Worm (Caenorhabditis elegans) whole organism, L1 larva: ENCODE results near the gene sto-3.

Experiments
- C34B4.2 ChIP-seq: sonication (generic microtip); optimal IDR thresholded peaks from 2 replicates; lab custom pipeline; 2017; ENCODE audit warnings: mild to moderate bottlenecking, missing genetic modification characterization, missing compliant biosample characterization
- F16B12.6 ChIP-seq: fragments of 150-350 bp; optimal IDR thresholded peaks from 2 replicates; lab custom pipeline; 2014; ENCODE audit warnings: missing biosample characterization, missing genetic modification characterization
- ama-1 ChIP-seq: fragments of 150-350 bp; optimal IDR thresholded peaks from 2 replicates; lab custom pipeline; 2014
- ceh-8 ChIP-seq: fragments of 200-800 bp; sonication (Bioruptor generic); optimal IDR thresholded peaks from 2 replicates; lab custom pipeline; 2018; ENCODE audit warnings: mild to moderate bottlenecking, missing genetic modification characterization, moderate library complexity, missing compliant biosample characterization
- ceh-82 ChIP-seq, 3 experiments: fragments of 150-350 bp in 1 of 3; sonication (generic microtip) in 2 of 3; optimal IDR thresholded peaks; 2 replicates each; lab custom pipeline; 2014 to 2017; ENCODE audit warnings: missing biosample characterization in 3 of 3, missing genetic modification characterization in 3 of 3
- ceh-88 ChIP-seq: fragments of 200-800 bp; sonication (Bioruptor generic); IDR thresholded peaks from 2 replicates; pipeline ENCODE4 v1.3.6; 2022; ENCODE audit warnings: missing genetic modification characterization, missing compliant biosample characterization
- ceh-90 ChIP-seq: sonication (generic microtip); optimal IDR thresholded peaks from 2 replicates; lab custom pipeline; 2016; ENCODE audit warnings: missing genetic modification characterization, missing compliant biosample characterization
- dsc-1 ChIP-seq: sonication (generic microtip); optimal IDR thresholded peaks from 2 replicates; lab custom pipeline; 2016; ENCODE audit warnings: mild to moderate bottlenecking, missing genetic modification characterization, missing compliant biosample characterization
- elt-2 ChIP-seq: sonication (generic microtip); optimal IDR thresholded peaks from 2 replicates; lab custom pipeline; 2016; ENCODE audit warnings: missing genetic modification characterization, mild to moderate bottlenecking, inconsistent platforms, missing compliant biosample characterization, missing genetic modification reagents
- elt-3 ChIP-seq, 6 experiments: fragments of 150-350 bp in 1 of 6; sonication (generic microtip); optimal IDR thresholded peaks; 2 replicates each; lab custom pipeline; 2017 to 2018; ENCODE audit warnings: missing biosample characterization in 6 of 6, missing genetic modification characterization in 6 of 6, inconsistent platforms in 1 of 6
- ets-5 ChIP-seq: fragments of 200-800 bp; sonication (Bioruptor generic); IDR thresholded peaks from 2 replicates; pipeline ENCODE4 v1.3.6; 2022; ENCODE audit warnings: missing genetic modification characterization, missing compliant biosample characterization
- fkh-10 ChIP-seq: sonication (generic microtip); optimal IDR thresholded peaks from 2 replicates; lab custom pipeline; 2017; ENCODE audit warnings: missing biosample characterization, missing genetic modification reagents, missing genetic modification characterization
- grh-1 ChIP-seq: fragments of 200-800 bp; sonication (Bioruptor generic); IDR thresholded peaks from 2 replicates; pipeline ENCODE4 v1.3.6; 2022; ENCODE audit warnings: missing genetic modification reagents, missing genetic modification characterization, missing compliant biosample characterization
- hlh-4 ChIP-seq: sonication (generic microtip); optimal IDR thresholded peaks from 2 replicates; lab custom pipeline; 2016; ENCODE audit warnings: mild to moderate bottlenecking, missing genetic modification characterization, missing compliant biosample characterization
- jun-1 ChIP-seq: fragments of 150-350 bp; optimal IDR thresholded peaks from 2 replicates; lab custom pipeline; 2014; ENCODE audit warnings: missing biosample characterization, missing genetic modification reagents, missing genetic modification characterization
- lin-14 ChIP-seq: fragments of 200-800 bp; sonication (Bioruptor generic); optimal IDR thresholded peaks from 2 replicates; lab custom pipeline; 2018; ENCODE audit warnings: mild to moderate bottlenecking, missing genetic modification characterization, moderate library complexity, missing compliant biosample characterization
- lin-35 ChIP-seq, 2 experiments: fragments of 150-350 bp; optimal IDR thresholded peaks; 2 replicates each; lab custom pipeline; 2014; ENCODE audit warnings: missing biosample characterization in 2 of 2, missing genetic modification characterization in 2 of 2, missing genetic modification reagents in 2 of 2
- lsy-2 ChIP-seq, 2 experiments: fragments of 150-350 bp; optimal IDR thresholded peaks; 2 replicates each; lab custom pipeline; 2014; ENCODE audit warnings: missing biosample characterization in 2 of 2, missing genetic modification characterization in 2 of 2
- mab-9 ChIP-seq: fragments of 200-800 bp; sonication (Bioruptor generic); IDR thresholded peaks from 2 replicates; pipeline ENCODE4 v1.3.6; 2022; ENCODE audit warnings: missing genetic modification reagents, missing genetic modification characterization, missing compliant biosample characterization
- mdl-1 ChIP-seq, 2 experiments: fragments of 150-350 bp; optimal IDR thresholded peaks; 2 replicates each; lab custom pipeline; 2014 to 2017; ENCODE audit warnings: missing biosample characterization in 2 of 2, missing genetic modification characterization in 2 of 2, inconsistent platforms in 1 of 2
- mef-2 ChIP-seq: fragments of 150-350 bp; optimal IDR thresholded peaks from 2 replicates; lab custom pipeline; 2014; ENCODE audit warnings: missing biosample characterization, missing genetic modification characterization
- mep-1 ChIP-seq: fragments of 150-350 bp; optimal IDR thresholded peaks from 2 replicates; lab custom pipeline; 2014; ENCODE audit warnings: missing biosample characterization, missing genetic modification characterization
- nhr-19 ChIP-seq: fragments of 200-800 bp; sonication (Bioruptor generic); conservative IDR thresholded peaks from 2 replicates; pipeline ENCODE4 v1.3.6; 2022; ENCODE audit warnings: missing genetic modification characterization, missing compliant biosample characterization
- nhr-77 ChIP-seq: fragments of 150-350 bp; optimal IDR thresholded peaks from 2 replicates; lab custom pipeline; 2014; ENCODE audit warnings: missing biosample characterization, missing genetic modification characterization
- nhr-85 ChIP-seq: sonication (generic microtip); peaks from one replicate; lab custom pipeline; 2016; ENCODE audit warnings: missing genetic modification characterization, inconsistent platforms, missing compliant biosample characterization
- nhr-90 ChIP-seq: sonication (generic microtip); optimal IDR thresholded peaks from 2 replicates; lab custom pipeline; 2016; ENCODE audit warnings: mild to moderate bottlenecking, missing genetic modification characterization, missing compliant biosample characterization; ENCODE audit not compliant: poor library complexity
- pax-3 ChIP-seq: fragments of 200-800 bp; sonication (Bioruptor generic); optimal IDR thresholded peaks from 2 replicates; lab custom pipeline; 2018; ENCODE audit warnings: mild to moderate bottlenecking, missing genetic modification characterization, moderate library complexity, missing compliant biosample characterization
- skn-1 ChIP-seq: fragments of 150-350 bp; optimal IDR thresholded peaks from 2 replicates; lab custom pipeline; 2014; ENCODE audit warnings: missing biosample characterization, missing genetic modification characterization
- snpc-4 ChIP-seq: fragments of 150-350 bp; optimal IDR thresholded peaks from 2 replicates; lab custom pipeline; 2014; ENCODE audit warnings: missing biosample characterization, missing genetic modification characterization
- snu-23 ChIP-seq: sonication (generic microtip); optimal IDR thresholded peaks from 2 replicates; lab custom pipeline; 2016; ENCODE audit warnings: missing genetic modification characterization, missing compliant biosample characterization
- sup-37 ChIP-seq: fragments of 200-800 bp; sonication (Bioruptor generic); optimal IDR thresholded peaks from 2 replicates; lab custom pipeline; 2018; ENCODE audit warnings: mild to moderate bottlenecking, missing genetic modification characterization, missing compliant biosample characterization
- tbx-2 ChIP-seq: sonication (generic microtip); optimal IDR thresholded peaks from 2 replicates; lab custom pipeline; 2016; ENCODE audit warnings: missing genetic modification characterization, missing compliant biosample characterization
- tlp-1 ChIP-seq: fragments of 150-350 bp; optimal IDR thresholded peaks from 2 replicates; lab custom pipeline; 2014; ENCODE audit warnings: missing biosample characterization, missing genetic modification characterization
- unc-98 ChIP-seq: fragments of 200-800 bp; sonication (Bioruptor generic); IDR thresholded peaks from 2 replicates; pipeline ENCODE4 v1.3.6; 2022; ENCODE audit warnings: missing genetic modification characterization, missing compliant biosample characterization
- vab-15 ChIP-seq: sonication (generic microtip); optimal IDR thresholded peaks from 2 replicates; lab custom pipeline; 2017; ENCODE audit warnings: missing genotype, mild to moderate bottlenecking, missing genetic modification characterization, missing compliant biosample characterization
- ztf-4 ChIP-seq: fragments of 150-350 bp; optimal IDR thresholded peaks from 2 replicates; lab custom pipeline; 2014; ENCODE audit warnings: missing biosample characterization, missing genetic modification characterization

sto-3 gene

ce11 chrX:11637721-11638120 is 15.8 kb upstream of the sto-3 start:
- TF ChIP-seq dsc-1 (tag; lab: Kevin White, UChicago) (peak; percentile 53), ceh-8 (GFP tag; lab: Kevin White, UChicago) (no peak)
- TF ChIP-seq, all 84 proteins: peak for 1

ce11 chrX:11633278-11633677 is 11.4 kb upstream of the sto-3 start:
- TF ChIP-seq nhr-19 (GFP tag; lab: Robert Waterston, UW) (no peak), lsy-2 (tag; optimal IDR thresholded peaks at IDR 0.05; lab: Kevin White, UChicago) (no peak), ceh-88 (GFP tag; lab: Robert Waterston, UW) (no peak), pax-3 (tag; lab: Kevin White, UChicago) (no peak), jun-1 (tag; lab: Kevin White, UChicago) (no peak), nhr-90 (no peak), snpc-4 (no peak), unc-98 (GFP tag; lab: Robert Waterston, UW) (no peak), tbx-2 (no peak), lin-35 (GFP tag; optimal IDR thresholded peaks at IDR 0.05; lab: Kevin White, UChicago) (no peak), ztf-4 (no peak), ceh-82 (tag; optimal IDR thresholded peaks at IDR 0.05; lab: Kevin White, UChicago) (no peak), mdl-1 (tag; optimal IDR thresholded peaks at IDR 0.05; lab: Kevin White, UChicago) (no peak)

ce11 chrX:11632107-11632506 is 10.2 kb upstream of the sto-3 start, which contains the start of gene sto-6:
TSS of gene sto-6 (plus strand) at chrX:11632407.
- TF ChIP-seq hlh-4 (tag; lab: Kevin White, UChicago) (no peak), nhr-85 (tag; lab: Kevin White, UChicago) (peak; percentile 24), elt-2 (tag; lab: Kevin White, UChicago) (no peak)

- TF ChIP-seq fkh-10 (GFP tag; lab: Kevin White, UChicago): peak; percentile 60
- TF ChIP-seq lin-14 (GFP tag; lab: Kevin White, UChicago): peak; percentile 27
- TF ChIP-seq nhr-77 (tag; lab: Kevin White, UChicago): no peak
- TF ChIP-seq, all 84 proteins: peak for 2
Observed at ce11 chrX:11630499-11630898, 8.6 kb upstream of the sto-3 start.

ce11 chrX:11628580-11628979 is 6.7 kb upstream of the sto-3 start, which contains the start of gene spp-30:
TSS of gene spp-30 (minus strand) at chrX:11628680.
- TF ChIP-seq elt-3 (tag; optimal IDR thresholded peaks at IDR 0.05; lab: Kevin White, UChicago) (no peak), mep-1 (tag; lab: Kevin White, UChicago) (no peak), ets-5 (GFP tag; lab: Robert Waterston, UW) (no peak), snu-23 (GFP tag; lab: Kevin White, UChicago) (no peak), mef-2 (tag; lab: Kevin White, UChicago) (no peak), nhr-19 (GFP tag; lab: Robert Waterston, UW) (no peak), elt-2 (tag; lab: Kevin White, UChicago) (no peak), mdl-1 (tag; optimal IDR thresholded peaks at IDR 0.05; lab: Kevin White, UChicago) (no peak), sup-37 (GFP tag; lab: Kevin White, UChicago) (no peak), pax-3 (tag; lab: Kevin White, UChicago) (no peak), ceh-90 (tag; lab: Kevin White, UChicago) (no peak), grh-1 (GFP tag; lab: Robert Waterston, UW) (no peak), C34B4.2 (tag; lab: Kevin White, UChicago) (no peak), snpc-4 (no peak), mab-9 (GFP tag; lab: Robert Waterston, UW) (no peak), vab-15 (tag; lab: Kevin White, UChicago) (no peak), ama-1 (lab: Kevin White, UChicago) (no peak), skn-1 (tag; lab: Kevin White, UChicago) (no peak), F16B12.6 (tag; lab: Kevin White, UChicago) (no peak), tlp-1 (tag; lab: Kevin White, UChicago) (no peak)
